Worm (Caenorhabditis elegans) whole organism, L1 larva: ENCODE data around the gene ceeh-2.
A peak's percentile ranks its signal among the peaks of the same experiment; 100 is the strongest.

Experiments used
- F16B12.6 ChIP-seq: fragments of 150-350 bp; optimal IDR thresholded peaks from 2 replicates; lab custom pipeline; 2014; ENCODE audit warnings: missing biosample characterization, missing genetic modification characterization
- aly-2 ChIP-seq: fragments of 150-350 bp; optimal IDR thresholded peaks from 2 replicates; lab custom pipeline; 2014; ENCODE audit warnings: missing biosample characterization, missing genetic modification characterization
- ama-1 ChIP-seq: fragments of 150-350 bp; optimal IDR thresholded peaks from 2 replicates; lab custom pipeline; 2014
- blmp-1 ChIP-seq: fragments of 150-350 bp; optimal IDR thresholded peaks from 2 replicates; lab custom pipeline; 2014; ENCODE audit warnings: missing biosample characterization, missing genetic modification characterization
- fkh-4 ChIP-seq: sonication (generic microtip); optimal IDR thresholded peaks from 2 replicates; lab custom pipeline; 2016; ENCODE audit warnings: missing compliant biosample characterization, missing genetic modification characterization, borderline replicate concordance
- fkh-8 ChIP-seq: sonication (generic microtip); optimal IDR thresholded peaks from 2 replicates; lab custom pipeline; 2016; ENCODE audit warnings: mild to moderate bottlenecking, missing genetic modification characterization, missing compliant biosample characterization
- hlh-17 ChIP-seq: fragments of 200-800 bp; sonication (Bioruptor generic); optimal IDR thresholded peaks from 2 replicates; lab custom pipeline; 2018; ENCODE audit warnings: missing genetic modification characterization, mild to moderate bottlenecking, missing compliant biosample characterization, moderate library complexity, borderline replicate concordance
- hpl-2 ChIP-seq: fragments of 150-350 bp; optimal IDR thresholded peaks from 2 replicates; lab custom pipeline; 2014; ENCODE audit warnings: missing biosample characterization, missing genetic modification reagents, missing genetic modification characterization
- lin-13 ChIP-seq: fragments of 150-350 bp; optimal IDR thresholded peaks from 2 replicates; lab custom pipeline; 2014; ENCODE audit warnings: missing biosample characterization, missing genetic modification reagents, missing genetic modification characterization
- lsy-2 ChIP-seq, 2 experiments: fragments of 150-350 bp; optimal IDR thresholded peaks; 2 replicates each; lab custom pipeline; 2014; ENCODE audit warnings: missing biosample characterization in 2 of 2, missing genetic modification characterization in 2 of 2
- nhr-90 ChIP-seq: sonication (generic microtip); optimal IDR thresholded peaks from 2 replicates; lab custom pipeline; 2016; ENCODE audit warnings: mild to moderate bottlenecking, missing genetic modification characterization, missing compliant biosample characterization; ENCODE audit not compliant: poor library complexity
- pqm-1 ChIP-seq: sonication (generic microtip); optimal IDR thresholded peaks from 3 replicates; lab custom pipeline; 2017; ENCODE audit warnings: missing biosample characterization, missing genetic modification characterization
- rnt-1 ChIP-seq: sonication (generic microtip); optimal IDR thresholded peaks from 2 replicates; lab custom pipeline; 2016; ENCODE audit warnings: mild to moderate bottlenecking, missing genetic modification characterization, moderate library complexity, missing compliant biosample characterization
- sptf-1 ChIP-seq: fragments of 150-350 bp; optimal IDR thresholded peaks from 2 replicates; lab custom pipeline; 2014; ENCODE audit warnings: missing biosample characterization, missing genetic modification characterization
- sup-37 ChIP-seq: fragments of 200-800 bp; sonication (Bioruptor generic); optimal IDR thresholded peaks from 2 replicates; lab custom pipeline; 2018; ENCODE audit warnings: mild to moderate bottlenecking, missing genetic modification characterization, missing compliant biosample characterization
- swsn-7 ChIP-seq: sonication (generic microtip); optimal IDR thresholded peaks from 2 replicates; lab custom pipeline; 2016; ENCODE audit warnings: missing genetic modification characterization, missing compliant biosample characterization
- tbx-2 ChIP-seq: sonication (generic microtip); optimal IDR thresholded peaks from 2 replicates; lab custom pipeline; 2016; ENCODE audit warnings: missing genetic modification characterization, missing compliant biosample characterization
- unc-86 ChIP-seq: sonication (generic microtip); optimal IDR thresholded peaks from 2 replicates; lab custom pipeline; 2016; ENCODE audit warnings: missing genetic modification characterization, missing compliant biosample characterization
- xbp-1 ChIP-seq: sonication (generic microtip); optimal IDR thresholded peaks from 2 replicates; lab custom pipeline; 2016; ENCODE audit warnings: missing genetic modification characterization, missing compliant biosample characterization
- ztf-11 ChIP-seq, 2 experiments: sonication (generic microtip); optimal IDR thresholded peaks; 2 replicates each; lab custom pipeline; 2016 to 2017; ENCODE audit warnings: missing genetic modification characterization in 2 of 2, missing biosample characterization in 1 of 2, missing compliant biosample characterization in 1 of 2

ceeh-2 gene

DNA sequence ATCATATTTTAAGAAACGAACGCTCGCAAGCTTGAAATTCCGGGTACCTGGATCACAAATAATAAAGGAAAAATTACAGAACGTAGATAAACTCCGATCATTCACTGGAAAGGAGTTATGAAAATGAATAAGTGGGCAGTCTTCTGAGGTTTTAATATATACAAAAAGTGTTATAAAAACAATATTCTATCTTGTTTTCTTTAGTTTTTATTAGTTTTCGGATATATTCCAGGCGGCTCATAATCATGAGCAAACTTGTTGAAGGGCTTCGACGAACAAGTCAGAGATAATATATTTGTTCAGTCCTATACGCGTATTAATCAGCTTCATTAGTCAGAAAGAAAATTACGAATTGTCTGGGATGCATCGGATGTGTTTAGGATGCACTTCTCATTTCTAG is 43.8 kb downstream of the ceeh-2 start, which contains the start of gene gcy-6:
gcy-6 (minus strand) TSS at position 101 of the 400 bp plus-strand sequence.
- TF ChIP-seq rnt-1 (tag; lab: Kevin White, UChicago) = no peak
- no peak for TF ChIP-seq unc-86 (tag; lab: Kevin White, UChicago)
- TF ChIP-seq lsy-2 (tag; optimal IDR thresholded peaks at IDR 0.05; lab: Kevin White, UChicago) = no peak
- TF ChIP-seq sup-37 (GFP tag; lab: Kevin White, UChicago) = no peak
- TF ChIP-seq aly-2 = no peak
- no peak for TF ChIP-seq nhr-90 (tag; lab: Kevin White, UChicago)
- no peak for TF ChIP-seq hlh-17 (GFP tag; lab: Kevin White, UChicago)
- no peak for TF ChIP-seq hpl-2 (GFP tag; lab: Kevin White, UChicago)
- TF ChIP-seq pqm-1 (tag; lab: Kevin White, UChicago) = no peak
- TF ChIP-seq tbx-2 (tag; lab: Kevin White, UChicago) = no peak
- no peak for TF ChIP-seq F16B12.6 (tag; lab: Kevin White, UChicago)
- TF ChIP-seq fkh-4 (tag; lab: Kevin White, UChicago) = no peak
- TF ChIP-seq swsn-7 (tag; lab: Kevin White, UChicago) = no peak
- TF ChIP-seq lin-13 (GFP tag; lab: Kevin White, UChicago) = no peak
- no peak for TF ChIP-seq xbp-1 (tag; lab: Kevin White, UChicago)
- TF ChIP-seq ama-1 (lab: Kevin White, UChicago) = no peak

ce11 chrV:10307283-10307682 is 50.4 kb downstream of the ceeh-2 start, which contains the start of gene che-12:
Gene che-12, minus strand, starts transcription at chrV:10307383.
- TF ChIP-seq fkh-8 (tag; lab: Kevin White, UChicago) = peak; percentile 38
- TF ChIP-seq lsy-2 (tag; optimal IDR thresholded peaks at IDR 0.05; lab: Kevin White, UChicago) = no peak
- TF ChIP-seq ztf-11 (tag; optimal IDR thresholded peaks at IDR 0.05; lab: Kevin White, UChicago) = no peak
- no peak for TF ChIP-seq sptf-1 (tag; lab: Kevin White, UChicago)
- no peak for TF ChIP-seq blmp-1 (tag; lab: Kevin White, UChicago)
